Fruit fly (Drosophila melanogaster) whole organism, adult: ENCODE results near the gene Atat.

ENCODE experiments used
- CG11617 ChIP-seq: fragments of 200-800 bp; sonication (Bioruptor generic); optimal IDR thresholded peaks from 2 replicates; lab custom pipeline; 2017; ENCODE audit warnings: mild to moderate bottlenecking, missing biosample characterization, missing genetic modification reagents, missing genetic modification characterization
- CG12768 ChIP-seq: fragments of 200-800 bp; sonication (Bioruptor generic); optimal IDR thresholded peaks from 2 replicates; lab custom pipeline; 2017; ENCODE audit warnings: missing biosample characterization, missing genetic modification characterization, mild to moderate bottlenecking, moderate library complexity, missing genetic modification reagents
- CG14711 ChIP-seq: fragments of 200-800 bp; sonication (Bioruptor generic); optimal IDR thresholded peaks from 2 replicates; lab custom pipeline; 2018; ENCODE audit warnings: missing biosample characterization, mild to moderate bottlenecking, missing genetic modification characterization, moderate library complexity
- CG1620 ChIP-seq: fragments of 200-800 bp; sonication (Bioruptor generic); optimal IDR thresholded peaks from 2 replicates; lab custom pipeline; 2016; ENCODE audit warnings: missing biosample characterization, missing genetic modification characterization
- CG5204 ChIP-seq: fragments of 200-800 bp; sonication (Bioruptor generic); optimal IDR thresholded peaks from 2 replicates; lab custom pipeline; 2016; ENCODE audit warnings: missing biosample characterization, missing genetic modification characterization
- CG7045 ChIP-seq: fragments of 200-800 bp; sonication (Bioruptor generic); optimal IDR thresholded peaks from 2 replicates; lab custom pipeline; 2017; ENCODE audit warnings: missing biosample characterization, mild to moderate bottlenecking, missing genetic modification characterization
- Clk ChIP-seq: fragments of 200-800 bp; sonication (Bioruptor generic); optimal IDR thresholded peaks from 2 replicates; lab custom pipeline; 2017; ENCODE audit warnings: missing biosample characterization, missing genetic modification characterization
- Mnt ChIP-seq: fragments of 200-800 bp; sonication (Bioruptor generic); optimal IDR thresholded peaks from 2 replicates; lab custom pipeline; 2016; ENCODE audit warnings: missing biosample characterization, mild to moderate bottlenecking, missing genetic modification characterization
- bab1 ChIP-seq: fragments of 200-800 bp; sonication (Bioruptor generic); optimal IDR thresholded peaks from 3 replicates; lab custom pipeline; 2019; ENCODE audit warnings: missing biosample characterization, mild to moderate bottlenecking, missing genetic modification characterization, moderate library complexity
- cnc ChIP-seq, 2 experiments: fragments of >200 bp; optimal IDR thresholded peaks; 2 replicates each; lab custom pipeline; 2017
- kay ChIP-seq: fragments of 200-800 bp; sonication (Bioruptor generic); peaks from one replicate; lab custom pipeline; 2016; ENCODE audit warnings: missing biosample characterization, missing genetic modification characterization, borderline replicate concordance
- ovo ChIP-seq: fragments of 200-800 bp; sonication (Bioruptor generic); optimal IDR thresholded peaks from 2 replicates; lab custom pipeline; 2016; ENCODE audit warnings: missing biosample characterization, missing genetic modification characterization
- tj ChIP-seq: fragments of 200-800 bp; sonication (Bioruptor generic); optimal IDR thresholded peaks from 3 replicates; lab custom pipeline; 2017; ENCODE audit warnings: missing biosample characterization, mild to moderate bottlenecking, missing genetic modification characterization, moderate library complexity

DNA sequence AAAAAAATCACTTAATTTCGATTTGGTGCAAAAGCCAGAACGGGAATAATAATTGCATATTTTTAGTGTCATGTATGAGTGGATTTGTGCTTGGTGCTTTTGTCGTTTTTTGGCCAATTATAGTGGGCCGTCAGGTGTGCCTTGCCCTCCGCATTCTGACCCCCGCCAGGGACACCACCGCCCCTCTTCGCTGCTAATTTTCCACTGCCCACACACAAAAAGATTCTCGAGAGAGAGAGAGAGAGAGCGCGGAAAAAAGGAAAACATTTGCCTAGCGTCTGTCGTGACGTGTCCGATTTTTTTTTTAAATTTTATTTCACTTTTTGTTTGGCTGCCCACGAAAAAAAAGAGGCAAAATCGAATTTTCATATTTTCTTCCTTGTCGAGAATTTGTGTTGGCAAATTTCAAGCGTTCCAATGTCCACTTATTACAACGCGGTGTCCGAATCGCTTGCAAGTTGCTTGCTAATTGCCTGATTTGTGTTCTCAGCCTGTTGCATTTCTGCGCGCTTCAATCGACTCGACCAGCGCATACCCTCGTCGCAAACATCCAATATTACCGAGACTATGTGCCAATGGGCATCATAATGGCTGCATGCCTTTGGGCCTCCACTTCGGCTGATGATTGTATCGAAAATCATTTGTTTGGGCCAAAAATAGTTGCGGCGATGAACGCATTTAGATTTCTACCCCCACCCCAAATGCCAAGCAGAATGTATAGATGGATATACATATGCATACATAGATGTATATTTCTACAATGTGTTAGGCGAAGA, 5.5 kb upstream of the Atat start:
- TF ChIP-seq CG12768 (GFP tag; lab: Kevin White, UChicago) (no peak), CG14711 (no peak), kay (no peak), Clk (no peak), Mnt (no peak), bab1 (no peak), CG5204 (GFP tag; lab: Kevin White, UChicago) (no peak), CG11617 (no peak), cnc (optimal IDR thresholded peaks at IDR 0.05; lab: Kevin White, UChicago) (no peak), CG7045 (GFP tag; lab: Kevin White, UChicago) (no peak), tj (GFP tag; lab: Kevin White, UChicago) (no peak), ovo (no peak), CG1620 (GFP tag; lab: Kevin White, UChicago) (no peak)
